Fruit fly (Drosophila melanogaster): ENCODE results near the gene CG12523.
A peak's percentile ranks its signal among the peaks of the same experiment; 100 is the strongest.

Gene CG12523

dm6 chr3L:10783015-10783675 is 17.8 kb upstream of the CG12523 start (continued):
- TF ChIP-seq CG17186 (GFP tag; optimal IDR thresholded peaks at IDR 0.05) (no peak), CG10959 (GFP tag; IDR thresholded peaks at IDR 0.05) (peak; percentile 57), sc (optimal IDR thresholded peaks at IDR 0.05) (no peak), sc (GFP tag; optimal IDR thresholded peaks at IDR 0.05) (peak; percentile 66), Xbp1 (GFP tag; optimal IDR thresholded peaks at IDR 0.05) (peak; percentile 47), MTF-1 (GFP tag; optimal IDR thresholded peaks at IDR 0.05; ENCODE audit: borderline replicate concordance) (peak; percentile 37), CG17612 (GFP tag; IDR thresholded peaks at IDR 0.05) (no peak), vvl (GFP tag; IDR thresholded peaks at IDR 0.05) (peak; percentile 82), sim (GFP tag; IDR thresholded peaks at IDR 0.05) (peak; percentile 72; the same call in 1 of the 2 replicates), Ptx1 (GFP tag; IDR thresholded peaks at IDR 0.05) (peak; percentile 45; the same call in 1 of the 2 replicates), CG30403 (GFP tag; optimal IDR thresholded peaks at IDR 0.05) (peak; percentile 62), jumu (GFP tag; optimal IDR thresholded peaks at IDR 0.05) (peak; percentile 30), Sox102F (GFP tag; optimal IDR thresholded peaks at IDR 0.05) (peak; percentile 78), CG17359 (tag; optimal IDR thresholded peaks at IDR 0.05) (peak; percentile 74), H15 (GFP tag; IDR thresholded peaks at IDR 0.05) (peak; percentile 30; the same call in 1 of the 3 replicates), CG33557 (GFP tag; optimal IDR thresholded peaks at IDR 0.05) (peak; percentile 82), CG13624 (GFP tag; optimal IDR thresholded peaks at IDR 0.05) (peak; percentile 4), CoRest (tag; optimal IDR thresholded peaks at IDR 0.05) (peak; percentile 83), H2.0 (GFP tag; IDR thresholded peaks at IDR 0.05) (no peak), vfl (GFP tag; optimal IDR thresholded peaks at IDR 0.05) (no peak), Adf1 (GFP tag; IDR thresholded peaks at IDR 0.05) (no peak), CG11085 (GFP tag; IDR thresholded peaks at IDR 0.05) (no peak), Dp (GFP tag; optimal IDR thresholded peaks at IDR 0.05) (no peak), ken (GFP tag; IDR thresholded peaks at IDR 0.05) (peak; percentile 42; the same call in 1 of the 3 replicates), bowl (GFP tag; IDR thresholded peaks at IDR 0.05) (no peak), pum (GFP tag; optimal IDR thresholded peaks at IDR 0.05) (peak; percentile 13), D19B (GFP tag; optimal IDR thresholded peaks at IDR 0.05) (no peak), sug (tag; optimal IDR thresholded peaks at IDR 0.05) (no peak), HmgZ (tag; optimal IDR thresholded peaks at IDR 0.05) (peak; percentile 9), bigmax (GFP tag; optimal IDR thresholded peaks at IDR 0.05) (no peak), Aef1 (GFP tag; IDR thresholded peaks at IDR 0.05) (no peak; the same call in 2 of the 3 replicates), tgo (GFP tag; IDR thresholded peaks at IDR 0.05) (peak; percentile 55; the same call in 2 of the 3 replicates), pzg (GFP tag; optimal IDR thresholded peaks at IDR 0.05) (no peak), Nf-YB (GFP tag; optimal IDR thresholded peaks at IDR 0.05) (peak; percentile 68), CG11696 (GFP tag; IDR thresholded peaks at IDR 0.05) (no peak), CG10654 (GFP tag; optimal IDR thresholded peaks at IDR 0.05) (peak; percentile 55), Ravus (GFP tag; IDR thresholded peaks at IDR 0.05) (no peak), CG10147 (GFP tag; optimal IDR thresholded peaks at IDR 0.05) (peak; percentile 41), dan (GFP tag; IDR thresholded peaks at IDR 0.05) (no peak), ap (GFP tag; IDR thresholded peaks at IDR 0.05) (0 out of 2 replicates have a peak, but pooled peaks have one; percentile 34), TFAM (GFP tag; optimal IDR thresholded peaks at IDR 0.05) (no peak), twi (tag; optimal IDR thresholded peaks at IDR 0.05) (peak; percentile 80), ash1 (GFP tag; optimal IDR thresholded peaks at IDR 0.05) (no peak), CG10979 (tag; optimal IDR thresholded peaks at IDR 0.05) (peak; percentile 95), C15 (GFP tag; IDR thresholded peaks at IDR 0.05) (no peak), CG11504 (tag; optimal IDR thresholded peaks at IDR 0.05) (peak; percentile 82), cwo (GFP tag; optimal IDR thresholded peaks at IDR 0.05) (no peak), CG18599 (GFP tag; optimal IDR thresholded peaks at IDR 0.05) (peak; percentile 29), Camta (GFP tag; optimal IDR thresholded peaks at IDR 0.05) (peak; percentile 76), exex (tag; optimal IDR thresholded peaks at IDR 0.05) (no peak)
